Worm (Caenorhabditis elegans) whole organism, L4 larva: ENCODE results near the gene ragc-1.

Source experiments
- D1046.2 ChIP-seq: fragments of 200-800 bp; sonication (Bioruptor generic); IDR thresholded peaks from 2 replicates; pipeline ENCODE4 v1.3.6; 2022; ENCODE audit warnings: missing genetic modification characterization, missing compliant biosample characterization
- F26F4.8 ChIP-seq: fragments of 200-800 bp; sonication (Bioruptor generic); conservative IDR thresholded peaks from 2 replicates; pipeline ENCODE4 v1.3.6; 2022; ENCODE audit warnings: missing genetic modification characterization, missing compliant biosample characterization
- F37D6.2 ChIP-seq: sonication (generic microtip); optimal IDR thresholded peaks from 2 replicates; lab custom pipeline; 2016; ENCODE audit warnings: mild to moderate bottlenecking, missing genetic modification characterization, missing compliant biosample characterization
- R02D3.7 ChIP-seq: fragments of 150-350 bp; sonication (generic microtip); optimal IDR thresholded peaks from 3 replicates; lab custom pipeline; 2014; ENCODE audit warnings: missing biosample characterization, missing genetic modification characterization
- T20F7.1 ChIP-seq: fragments of 200-800 bp; sonication (Bioruptor generic); optimal IDR thresholded peaks from 2 replicates; lab custom pipeline; 2018; ENCODE audit warnings: mild to moderate bottlenecking, missing genetic modification characterization, missing compliant biosample characterization
- Y105C5A.15 ChIP-seq: fragments of 200-800 bp; sonication (Bioruptor generic); IDR thresholded peaks from 2 replicates; pipeline ENCODE4 v1.3.6; 2022; ENCODE audit warnings: missing genetic modification characterization, missing compliant biosample characterization
- Y48G9A.11 ChIP-seq: fragments of 200-800 bp; sonication (Bioruptor generic); IDR thresholded peaks from 2 replicates; pipeline ENCODE4 v1.3.6; 2022; ENCODE audit warnings: missing genetic modification reagents, missing genetic modification characterization, missing compliant biosample characterization
- Y5F2A.4 ChIP-seq: fragments of 200-800 bp; sonication (Bioruptor generic); optimal IDR thresholded peaks from 2 replicates; lab custom pipeline; 2018; ENCODE audit warnings: mild to moderate bottlenecking, missing genetic modification characterization, missing compliant biosample characterization
- ZK337.2 ChIP-seq: fragments of 200-800 bp; sonication (Bioruptor generic); IDR thresholded peaks from 2 replicates; pipeline ENCODE4 v1.3.6; 2022; ENCODE audit warnings: missing genetic modification reagents, missing genetic modification characterization, missing compliant biosample characterization
- arid-1 ChIP-seq: fragments of 200-800 bp; sonication (Bioruptor generic); conservative IDR thresholded peaks from 2 replicates; pipeline ENCODE4 v1.3.6; 2022; ENCODE audit warnings: missing genetic modification reagents, missing genetic modification characterization, missing compliant biosample characterization
- attf-4 ChIP-seq: sonication (generic microtip); optimal IDR thresholded peaks from 3 replicates; lab custom pipeline; 2017; ENCODE audit warnings: missing biosample characterization, missing genetic modification characterization
- ceh-32 ChIP-seq: sonication (generic microtip); optimal IDR thresholded peaks from 2 replicates; lab custom pipeline; 2016; ENCODE audit warnings: mild to moderate bottlenecking, missing genetic modification characterization, missing compliant biosample characterization; ENCODE audit not compliant: poor library complexity
- ceh-44 ChIP-seq: fragments of 200-800 bp; sonication (Bioruptor generic); IDR thresholded peaks from 2 replicates; pipeline ENCODE4 v1.3.6; 2022; ENCODE audit warnings: missing genetic modification reagents, missing genetic modification characterization, missing compliant biosample characterization
- cey-2 ChIP-seq: sonication (generic microtip); optimal IDR thresholded peaks from 3 replicates; lab custom pipeline; 2017; ENCODE audit warnings: missing genetic modification characterization, mild to moderate bottlenecking, missing compliant biosample characterization, antibody characterized with exemption, borderline replicate concordance; ENCODE audit not compliant: insufficient read depth
- daf-8 ChIP-seq: fragments of 200-800 bp; sonication (Bioruptor generic); IDR thresholded peaks from 2 replicates; pipeline ENCODE4 v1.3.6; 2022; ENCODE audit warnings: missing genetic modification characterization, missing compliant biosample characterization
- dmd-6 ChIP-seq: fragments of 200-800 bp; sonication (Bioruptor generic); IDR thresholded peaks from 2 replicates; pipeline ENCODE4 v1.3.6; 2022; ENCODE audit warnings: missing genetic modification reagents, missing genetic modification characterization, missing compliant biosample characterization
- dpl-1 ChIP-seq: fragments of 150-350 bp; optimal IDR thresholded peaks from 2 replicates; lab custom pipeline; 2014; ENCODE audit warnings: missing biosample characterization, missing genetic modification reagents, missing genetic modification characterization
- dve-1 ChIP-seq: sonication (generic microtip); optimal IDR thresholded peaks from 2 replicates; lab custom pipeline; 2017; ENCODE audit warnings: antibody characterized with exemption, mild to moderate bottlenecking, missing genetic modification characterization, missing compliant biosample characterization; ENCODE audit not compliant: insufficient read depth
- egl-27 ChIP-seq: sonication (generic microtip); optimal IDR thresholded peaks from 3 replicates; lab custom pipeline; 2017; ENCODE audit warnings: missing biosample characterization, missing genetic modification reagents, missing genetic modification characterization
- fos-1 ChIP-seq: fragments of 150-350 bp; optimal IDR thresholded peaks from 2 replicates; lab custom pipeline; 2014; ENCODE audit warnings: missing biosample characterization, missing genetic modification characterization
- gei-8 ChIP-seq: fragments of 200-800 bp; sonication (Bioruptor generic); optimal IDR thresholded peaks from 2 replicates; lab custom pipeline; 2018; ENCODE audit warnings: mild to moderate bottlenecking, missing genetic modification characterization, missing compliant biosample characterization
- hlh-30 ChIP-seq: sonication (generic microtip); optimal IDR thresholded peaks from 2 replicates; lab custom pipeline; 2017; ENCODE audit warnings: antibody characterized with exemption, mild to moderate bottlenecking, missing genetic modification characterization, missing compliant biosample characterization; ENCODE audit not compliant: insufficient read depth
- lim-7 ChIP-seq: fragments of 200-800 bp; sonication (Bioruptor generic); IDR thresholded peaks from 2 replicates; pipeline ENCODE4 v1.3.6; 2022; ENCODE audit warnings: missing genetic modification characterization, missing compliant biosample characterization
- lin-13 ChIP-seq: fragments of 150-350 bp; optimal IDR thresholded peaks from 2 replicates; lab custom pipeline; 2014; ENCODE audit warnings: missing biosample characterization, missing genetic modification reagents, missing genetic modification characterization
- lin-15B ChIP-seq: fragments of 150-350 bp; sonication (generic microtip); optimal IDR thresholded peaks from 3 replicates; lab custom pipeline; 2014; ENCODE audit warnings: missing biosample characterization, missing genetic modification characterization
- lin-29 ChIP-seq: fragments of 200-800 bp; sonication (Bioruptor generic); IDR thresholded peaks from 2 replicates; pipeline ENCODE4 v1.3.6; 2022; ENCODE audit warnings: missing genetic modification reagents, missing genetic modification characterization, missing compliant biosample characterization
- lin-38 ChIP-seq: fragments of 200-800 bp; sonication (Bioruptor generic); IDR thresholded peaks from 2 replicates; pipeline ENCODE4 v1.3.6; 2022; ENCODE audit warnings: missing genetic modification reagents, missing genetic modification characterization, missing compliant biosample characterization
- madf-5 ChIP-seq, 2 experiments: fragments of 200-800 bp; sonication (Bioruptor generic); IDR thresholded peaks; 2 replicates each; pipeline ENCODE4 v1.3.6; 2022; ENCODE audit warnings: missing compliant biosample characterization in 2 of 2, missing genetic modification characterization in 2 of 2
- mep-1 ChIP-seq: fragments of 150-350 bp; sonication (generic microtip); optimal IDR thresholded peaks from 3 replicates; lab custom pipeline; 2014; ENCODE audit warnings: missing biosample characterization, missing genetic modification characterization
- mes-2 ChIP-seq: sonication (generic microtip); optimal IDR thresholded peaks from 2 replicates; lab custom pipeline; 2016; ENCODE audit warnings: missing genotype, mild to moderate bottlenecking, missing genetic modification characterization, missing compliant biosample characterization; ENCODE audit not compliant: poor library complexity, severe bottlenecking
- mxl-2 ChIP-seq: fragments of 200-800 bp; sonication (Bioruptor generic); conservative IDR thresholded peaks from 2 replicates; pipeline ENCODE4 v1.3.6; 2022; ENCODE audit warnings: missing genetic modification reagents, missing genetic modification characterization, missing compliant biosample characterization
- nhr-11 ChIP-seq: fragments of 150-350 bp; optimal IDR thresholded peaks from 2 replicates; lab custom pipeline; 2014; ENCODE audit warnings: missing biosample characterization, missing genetic modification characterization
- nhr-111 ChIP-seq: fragments of 200-800 bp; sonication (Bioruptor generic); optimal IDR thresholded peaks from 2 replicates; lab custom pipeline; 2018; ENCODE audit warnings: mild to moderate bottlenecking, missing genetic modification characterization, missing compliant biosample characterization
- nhr-237 ChIP-seq: sonication (generic microtip); optimal IDR thresholded peaks from 2 replicates; lab custom pipeline; 2017; ENCODE audit warnings: missing biosample characterization, missing genetic modification characterization
- nhr-25 ChIP-seq: sonication (generic microtip); optimal IDR thresholded peaks from 2 replicates; lab custom pipeline; 2017; ENCODE audit warnings: missing genetic modification characterization, mild to moderate bottlenecking, missing compliant biosample characterization, antibody characterized with exemption, moderate library complexity, borderline replicate concordance; ENCODE audit not compliant: insufficient read depth
- nhr-28 ChIP-seq: fragments of 150-350 bp; optimal IDR thresholded peaks from 2 replicates; lab custom pipeline; 2014; ENCODE audit warnings: missing biosample characterization, missing genetic modification characterization
- nhr-48 ChIP-seq: sonication (generic microtip); optimal IDR thresholded peaks from 2 replicates; lab custom pipeline; 2016; ENCODE audit warnings: mild to moderate bottlenecking, missing genetic modification characterization, missing compliant biosample characterization
- nhr-6 ChIP-seq: fragments of 150-350 bp; optimal IDR thresholded peaks from 2 replicates; lab custom pipeline; 2014; ENCODE audit warnings: missing biosample characterization, missing genetic modification characterization
- pha-4 ChIP-seq, 2 experiments: fragments of 150-350 bp in 1 of 2; fragments of 200-800 bp in 1 of 2; sonication (Bioruptor generic) in 1 of 2; IDR thresholded peaks in 1 of 2; optimal IDR thresholded peaks in 1 of 2; 2 replicates each; pipeline versions ENCODE4 v1.3.6 to Lab custom; 2014 to 2022; ENCODE audit warnings: missing genetic modification characterization in 2 of 2, missing genetic modification reagents in 2 of 2, missing biosample characterization in 1 of 2, missing compliant biosample characterization in 1 of 2
- pqm-1 ChIP-seq: sonication (generic microtip); optimal IDR thresholded peaks from 2 replicates; lab custom pipeline; 2017; ENCODE audit warnings: missing biosample characterization, missing genetic modification characterization
- saeg-2 ChIP-seq: fragments of 200-800 bp; sonication (Bioruptor generic); IDR thresholded peaks from 2 replicates; pipeline ENCODE4 v1.3.6; 2022; ENCODE audit warnings: missing genetic modification reagents, missing genetic modification characterization, missing compliant biosample characterization
- snpc-1.2 ChIP-seq: fragments of 200-800 bp; sonication (Bioruptor generic); IDR thresholded peaks from 2 replicates; pipeline ENCODE4 v1.3.6; 2022; ENCODE audit warnings: missing genetic modification reagents, missing genetic modification characterization, missing compliant biosample characterization
- snpc-4 ChIP-seq: fragments of 150-350 bp; optimal IDR thresholded peaks from 2 replicates; lab custom pipeline; 2014; ENCODE audit warnings: missing biosample characterization, missing genetic modification characterization
- spr-3 ChIP-seq: fragments of 200-800 bp; sonication (Bioruptor generic); optimal IDR thresholded peaks from 2 replicates; lab custom pipeline; 2018; ENCODE audit warnings: mild to moderate bottlenecking, missing genetic modification characterization, missing compliant biosample characterization
- tra-1 ChIP-seq: fragments of 200-800 bp; sonication (Bioruptor generic); IDR thresholded peaks from 2 replicates; pipeline ENCODE4 v1.3.6; 2022; ENCODE audit warnings: missing genetic modification reagents, missing genetic modification characterization, missing compliant biosample characterization
- unc-130 ChIP-seq: sonication (generic microtip); optimal IDR thresholded peaks from 2 replicates; lab custom pipeline; 2016; ENCODE audit warnings: missing genetic modification reagents, missing genetic modification characterization, missing compliant biosample characterization
- unc-39 ChIP-seq: sonication (generic microtip); optimal IDR thresholded peaks from 2 replicates; lab custom pipeline; 2017; ENCODE audit warnings: missing biosample characterization, missing genetic modification characterization
- ztf-11 ChIP-seq: fragments of 150-350 bp; optimal IDR thresholded peaks from 2 replicates; lab custom pipeline; 2014; ENCODE audit warnings: missing biosample characterization, missing genetic modification characterization

The ragc-1 gene

DNA sequence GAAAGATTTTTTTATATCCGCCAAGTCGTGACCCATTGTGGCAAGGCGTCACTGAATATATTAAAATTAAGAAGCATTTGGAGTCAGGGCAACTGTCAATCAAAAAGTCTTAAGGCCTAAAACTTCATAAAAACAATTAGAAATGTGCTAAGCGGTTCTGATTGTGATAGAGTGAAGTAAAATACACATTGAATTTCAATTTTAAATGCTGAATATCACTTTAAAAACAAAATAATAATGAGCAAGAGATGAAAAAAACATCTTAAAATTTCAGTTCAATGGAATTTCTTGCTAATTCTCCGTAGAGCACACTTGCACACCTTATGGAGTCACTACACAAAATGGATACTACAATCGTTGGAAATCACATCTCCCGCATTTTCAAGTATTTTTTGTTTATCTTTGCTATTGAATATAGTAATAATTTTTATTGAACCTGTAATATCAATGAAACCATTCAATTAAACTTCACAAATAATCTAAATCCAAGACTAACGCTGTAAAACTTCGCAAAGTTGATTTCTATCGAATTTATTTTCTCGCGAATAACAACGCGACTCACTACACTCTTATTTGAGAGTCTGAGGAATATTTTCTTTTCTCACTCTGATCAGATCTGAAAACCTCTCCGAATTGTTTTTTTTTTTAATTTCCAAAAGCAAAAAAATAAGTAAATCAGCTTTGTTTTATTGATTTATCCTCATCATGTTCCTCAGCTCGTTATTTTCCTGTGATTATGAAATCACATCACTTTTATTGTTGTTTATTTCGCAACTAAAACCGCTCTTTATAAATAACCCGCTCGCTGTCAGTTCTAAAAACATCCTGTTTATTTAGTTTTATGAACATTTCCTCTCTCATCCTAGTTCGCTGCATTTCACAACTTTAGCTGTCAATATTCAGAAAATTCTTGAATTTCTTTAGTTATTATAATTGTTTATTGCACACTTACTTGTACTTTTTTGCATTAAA lies 31.0 kb upstream of the ragc-1 start, which contains the start of gene mars-1 (continued):
- TF ChIP-seq ceh-44 (GFP tag; lab: Robert Waterston, UW) (0 out of 2 replicates have a peak, but pooled peaks have one; percentile 33), Y48G9A.11 (GFP tag; lab: Robert Waterston, UW) (no peak), F37D6.2 (tag; lab: Kevin White, UChicago) (peak; percentile 33), T20F7.1 (peak; percentile 81), dpl-1 (GFP tag; lab: Kevin White, UChicago) (peak; percentile 62), mes-2 (tag; lab: Kevin White, UChicago) (peak; percentile 82), ztf-11 (no peak), hlh-30 (tag; lab: Kevin White, UChicago) (peak; percentile 64), gei-8 (GFP tag; lab: Kevin White, UChicago) (no peak), ZK337.2 (GFP tag; lab: Robert Waterston, UW) (no peak), D1046.2 (GFP tag; lab: Robert Waterston, UW) (no peak), tra-1 (GFP tag; lab: Robert Waterston, UW) (no peak), lin-13 (GFP tag; lab: Kevin White, UChicago) (peak; percentile 64), F26F4.8 (GFP tag; lab: Robert Waterston, UW) (no peak), arid-1 (GFP tag; lab: Robert Waterston, UW) (no peak), spr-3 (GFP tag; lab: Kevin White, UChicago) (no peak), daf-8 (no peak), nhr-11 (tag; lab: Kevin White, UChicago) (peak; percentile 66), cey-2 (tag; lab: Kevin White, UChicago) (no peak), nhr-237 (tag; lab: Kevin White, UChicago) (no peak), unc-130 (peak; percentile 50), nhr-28 (peak; percentile 41), mxl-2 (GFP tag; lab: Robert Waterston, UW) (no peak), dve-1 (tag; lab: Kevin White, UChicago) (peak; percentile 45), fos-1 (no peak), saeg-2 (no peak), nhr-25 (tag; lab: Kevin White, UChicago) (no peak), nhr-111 (GFP tag; lab: Kevin White, UChicago) (no peak), dmd-6 (0 out of 2 replicates have a peak, but pooled peaks have one; percentile 20), lin-38 (peak; percentile 96), snpc-1.2 (GFP tag; lab: Robert Waterston, UW) (no peak), pqm-1 (tag; lab: Kevin White, UChicago) (no peak), ceh-32 (tag; lab: Kevin White, UChicago) (no peak), Y105C5A.15 (GFP tag; lab: Robert Waterston, UW) (no peak), Y5F2A.4 (GFP tag; lab: Kevin White, UChicago) (no peak), attf-4 (no peak), nhr-6 (tag; lab: Kevin White, UChicago) (no peak), R02D3.7 (tag; lab: Kevin White, UChicago) (no peak), nhr-48 (tag; lab: Kevin White, UChicago) (no peak), pha-4 (GFP tag; IDR thresholded peaks at IDR 0.05; lab: Robert Waterston, UW) (no peak), pha-4 (tag; optimal IDR thresholded peaks at IDR 0.05; lab: Kevin White, UChicago) (no peak), snpc-4 (tag; lab: Kevin White, UChicago) (no peak), lim-7 (GFP tag; lab: Robert Waterston, UW) (no peak), lin-15B (tag; lab: Kevin White, UChicago) (no peak), mep-1 (peak; percentile 78), madf-5 (GFP tag; IDR thresholded peaks at IDR 0.05; lab: Robert Waterston, UW) (no peak), unc-39 (no peak), lin-29 (no peak), egl-27 (no peak)
